Worm (Caenorhabditis elegans): ENCODE data around the gene T24C4.3.

The T24C4.3 gene

ce11 chrIII:833711-834442, 38.4 kb downstream of the T24C4.3 start (continued):
- TF ChIP-seq ceh-16 (tag; optimal IDR thresholded peaks at IDR 0.05) (no peak), zag-1 (tag; optimal IDR thresholded peaks at IDR 0.05) (peak; percentile 25), nhr-23 (tag; optimal IDR thresholded peaks at IDR 0.05) (peak; percentile 94), jun-1 (tag; optimal IDR thresholded peaks at IDR 0.05) (peak; percentile 92), nhr-12 (tag; optimal IDR thresholded peaks at IDR 0.05) (no peak), nfya-1 (tag; optimal IDR thresholded peaks at IDR 0.05; ENCODE audit: insufficient read depth) (peak; percentile 96)

- TF ChIP-seq ama-1 (optimal IDR thresholded peaks at IDR 0.05) = no peak
- TF ChIP-seq nhr-11 (tag; optimal IDR thresholded peaks at IDR 0.05) = no peak
- TF ChIP-seq unc-62 (GFP tag; optimal IDR thresholded peaks at IDR 0.05) = no peak
- TF ChIP-seq hmg-11 (tag; optimal IDR thresholded peaks at IDR 0.05) = no peak
- TF ChIP-seq nhr-67 (tag; optimal IDR thresholded peaks at IDR 0.05) = no peak
- TF ChIP-seq ceh-16 (tag; optimal IDR thresholded peaks at IDR 0.05) = no peak
- TF ChIP-seq lsy-12 (tag; optimal IDR thresholded peaks at IDR 0.05) = no peak
- peak; percentile 8 for TF ChIP-seq ceh-82 (tag; optimal IDR thresholded peaks at IDR 0.05)
- TF ChIP-seq tbx-2 (tag; optimal IDR thresholded peaks at IDR 0.05) = no peak
- TF ChIP-seq mdl-1 (tag; optimal IDR thresholded peaks at IDR 0.05) = no peak
- no peak for TF ChIP-seq sea-2 (GFP tag; optimal IDR thresholded peaks at IDR 0.05)
- TF ChIP-seq pha-4 (tag; optimal IDR thresholded peaks at IDR 0.05) = peak; percentile 79
- TF ChIP-seq snpc-4 (tag; optimal IDR thresholded peaks at IDR 0.05) = no peak
- TF ChIP-seq aly-2 (tag; optimal IDR thresholded peaks at IDR 0.05) = no peak
- no peak for TF ChIP-seq nhr-76 (tag; optimal IDR thresholded peaks at IDR 0.05)
- TF ChIP-seq mml-1 (tag; optimal IDR thresholded peaks at IDR 0.05) = no peak
- TF ChIP-seq nhr-12 (tag; optimal IDR thresholded peaks at IDR 0.05) = no peak
- no peak for TF ChIP-seq nhr-43 (tag; optimal IDR thresholded peaks at IDR 0.05; ENCODE audit: poor library complexity, severe bottlenecking)
- peak; percentile 93 for TF ChIP-seq elt-2 (tag; optimal IDR thresholded peaks at IDR 0.05)
- no peak for TF ChIP-seq zag-1 (tag; optimal IDR thresholded peaks at IDR 0.05)
- no peak for TF ChIP-seq eor-1 (tag; optimal IDR thresholded peaks at IDR 0.05)
- peak; percentile 98 for TF ChIP-seq pqm-1 (tag; optimal IDR thresholded peaks at IDR 0.05)
- TF ChIP-seq lin-15B (tag; optimal IDR thresholded peaks at IDR 0.05) = no peak
- TF ChIP-seq nfya-1 (tag; optimal IDR thresholded peaks at IDR 0.05; ENCODE audit: insufficient read depth) = no peak
- TF ChIP-seq elt-3 (tag; optimal IDR thresholded peaks at IDR 0.05) = no peak
- no peak for TF ChIP-seq nhr-23 (tag; optimal IDR thresholded peaks at IDR 0.05)
- no peak for TF ChIP-seq ztf-4 (tag; optimal IDR thresholded peaks at IDR 0.05)
- no peak for TF ChIP-seq fkh-10 (GFP tag; optimal IDR thresholded peaks at IDR 0.05)
- no peak for TF ChIP-seq lin-39 (tag; optimal IDR thresholded peaks at IDR 0.05)
- TF ChIP-seq fos-1 (tag; optimal IDR thresholded peaks at IDR 0.05) = peak; percentile 14
- no peak for TF ChIP-seq egl-27 (tag; optimal IDR thresholded peaks at IDR 0.05)
- no peak for TF ChIP-seq skn-1 (tag; optimal IDR thresholded peaks at IDR 0.05)
- no peak for TF ChIP-seq egl-5 (tag; optimal IDR thresholded peaks at IDR 0.05)
- TF ChIP-seq ceh-28 (tag; optimal IDR thresholded peaks at IDR 0.05) = peak; percentile 27
- no peak for TF ChIP-seq nhr-237 (tag; optimal IDR thresholded peaks at IDR 0.05)
- TF ChIP-seq nhr-28 (tag; optimal IDR thresholded peaks at IDR 0.05) = no peak
- no peak for TF ChIP-seq ztf-11 (tag; optimal IDR thresholded peaks at IDR 0.05)
- TF ChIP-seq nhr-25 (tag; optimal IDR thresholded peaks at IDR 0.05) = no peak
- TF ChIP-seq unc-39 (tag; optimal IDR thresholded peaks at IDR 0.05) = no peak
- no peak for TF ChIP-seq elt-1 (tag; optimal IDR thresholded peaks at IDR 0.05)
- TF ChIP-seq fkh-2 (tag; optimal IDR thresholded peaks at IDR 0.05) = no peak
- TF ChIP-seq R02D3.7 (tag; optimal IDR thresholded peaks at IDR 0.05) = no peak
- TF ChIP-seq ceh-9 (tag; optimal IDR thresholded peaks at IDR 0.05) = no peak
- TF ChIP-seq ZK546.5 (tag; optimal IDR thresholded peaks at IDR 0.05) = no peak
- no peak for TF ChIP-seq nhr-77 (tag; optimal IDR thresholded peaks at IDR 0.05)
- no peak for TF ChIP-seq daf-12 (tag; optimal IDR thresholded peaks at IDR 0.05)
- peak; percentile 24 for TF ChIP-seq jun-1 (tag; optimal IDR thresholded peaks at IDR 0.05)
These were observed 39.3 kb downstream of the T24C4.3 start, which contains the start of gene zip-2 for ce11 chrIII:832855-833504. zip-2 (plus strand) TSS chrIII:832982.

Data from whole organism, L3 larva.